Fruit fly (Drosophila melanogaster) whole organism, adult: Measurements from ENCODE around the gene CG42366.

ENCODE experiments used
- CG11617 ChIP-seq: fragments of 200-800 bp; sonication (Bioruptor generic); optimal IDR thresholded peaks from 2 replicates; lab custom pipeline; 2017; ENCODE audit warnings: mild to moderate bottlenecking, missing biosample characterization, missing genetic modification reagents, missing genetic modification characterization
- CG12768 ChIP-seq: fragments of 200-800 bp; sonication (Bioruptor generic); optimal IDR thresholded peaks from 2 replicates; lab custom pipeline; 2017; ENCODE audit warnings: missing biosample characterization, missing genetic modification characterization, mild to moderate bottlenecking, moderate library complexity, missing genetic modification reagents
- CG14711 ChIP-seq: fragments of 200-800 bp; sonication (Bioruptor generic); optimal IDR thresholded peaks from 2 replicates; lab custom pipeline; 2018; ENCODE audit warnings: missing biosample characterization, mild to moderate bottlenecking, missing genetic modification characterization, moderate library complexity
- CG1620 ChIP-seq: fragments of 200-800 bp; sonication (Bioruptor generic); optimal IDR thresholded peaks from 2 replicates; lab custom pipeline; 2016; ENCODE audit warnings: missing biosample characterization, missing genetic modification characterization
- CG33017 ChIP-seq: fragments of 200-800 bp; sonication (Bioruptor generic); optimal IDR thresholded peaks from 2 replicates; lab custom pipeline; 2018; ENCODE audit warnings: missing biosample characterization, mild to moderate bottlenecking, missing genetic modification characterization, moderate library complexity
- CG5204 ChIP-seq: fragments of 200-800 bp; sonication (Bioruptor generic); optimal IDR thresholded peaks from 2 replicates; lab custom pipeline; 2016; ENCODE audit warnings: missing biosample characterization, missing genetic modification characterization
- CG7045 ChIP-seq: fragments of 200-800 bp; sonication (Bioruptor generic); optimal IDR thresholded peaks from 2 replicates; lab custom pipeline; 2017; ENCODE audit warnings: missing biosample characterization, mild to moderate bottlenecking, missing genetic modification characterization
- CG7101 ChIP-seq: fragments of 200-800 bp; sonication (Bioruptor generic); optimal IDR thresholded peaks from 2 replicates; lab custom pipeline; 2018; ENCODE audit warnings: missing biosample characterization, mild to moderate bottlenecking, missing genetic modification characterization, moderate library complexity
- Clk ChIP-seq: fragments of 200-800 bp; sonication (Bioruptor generic); optimal IDR thresholded peaks from 2 replicates; lab custom pipeline; 2017; ENCODE audit warnings: missing biosample characterization, missing genetic modification characterization
- Crg-1 ChIP-seq: fragments of 200-800 bp; sonication (Bioruptor generic); optimal IDR thresholded peaks from 2 replicates; lab custom pipeline; 2016; ENCODE audit warnings: missing biosample characterization, missing genetic modification characterization
- Hr96 ChIP-seq: fragments of 200-800 bp; sonication (Bioruptor generic); optimal IDR thresholded peaks from 2 replicates; lab custom pipeline; 2016; ENCODE audit warnings: missing biosample characterization, missing genetic modification characterization
- Mnt ChIP-seq: fragments of 200-800 bp; sonication (Bioruptor generic); optimal IDR thresholded peaks from 2 replicates; lab custom pipeline; 2016; ENCODE audit warnings: missing biosample characterization, mild to moderate bottlenecking, missing genetic modification characterization
- bab1 ChIP-seq: fragments of 200-800 bp; sonication (Bioruptor generic); optimal IDR thresholded peaks from 3 replicates; lab custom pipeline; 2019; ENCODE audit warnings: missing biosample characterization, mild to moderate bottlenecking, missing genetic modification characterization, moderate library complexity
- cic ChIP-seq: fragments of 200-800 bp; sonication (Bioruptor generic); optimal IDR thresholded peaks from 2 replicates; lab custom pipeline; 2017; ENCODE audit warnings: missing biosample characterization, mild to moderate bottlenecking, missing genetic modification characterization, moderate library complexity
- cnc ChIP-seq, 2 experiments: fragments of >200 bp; optimal IDR thresholded peaks; 2 replicates each; lab custom pipeline; 2017
- kay ChIP-seq: fragments of 200-800 bp; sonication (Bioruptor generic); peaks from one replicate; lab custom pipeline; 2016; ENCODE audit warnings: missing biosample characterization, missing genetic modification characterization, borderline replicate concordance
- ovo ChIP-seq: fragments of 200-800 bp; sonication (Bioruptor generic); optimal IDR thresholded peaks from 2 replicates; lab custom pipeline; 2016; ENCODE audit warnings: missing biosample characterization, missing genetic modification characterization
- pad ChIP-seq: fragments of 200-800 bp; sonication (Bioruptor generic); optimal IDR thresholded peaks from 3 replicates; lab custom pipeline; 2017; ENCODE audit warnings: missing biosample characterization, missing genetic modification characterization, mild to moderate bottlenecking, moderate library complexity, missing genetic modification reagents
- tj ChIP-seq: fragments of 200-800 bp; sonication (Bioruptor generic); optimal IDR thresholded peaks from 3 replicates; lab custom pipeline; 2017; ENCODE audit warnings: missing biosample characterization, mild to moderate bottlenecking, missing genetic modification characterization, moderate library complexity
- toe ChIP-seq: fragments of 200-800 bp; sonication (Bioruptor generic); optimal IDR thresholded peaks from 2 replicates; lab custom pipeline; 2016; ENCODE audit warnings: missing biosample characterization, missing genetic modification characterization

Gene CG42366

dm6 chr2L:9966983-9967737, 42.2 kb downstream of the CG42366 start, which contains the start of the genes Dref and RpL13:
TSS of gene Dref (minus strand) at chr2L:9967229.
TSS of gene RpL13 (plus strand) at chr2L:9967313.
- TF ChIP-seq Clk (GFP tag; lab: Kevin White, UChicago) (peak; percentile 76), CG1620 (GFP tag; lab: Kevin White, UChicago) (peak; percentile 84), CG5204 (no peak), CG11617 (GFP tag; lab: Kevin White, UChicago) (peak; percentile 97), cic (peak; percentile 80), Crg-1 (GFP tag; lab: Kevin White, UChicago) (peak; percentile 89), tj (GFP tag; lab: Kevin White, UChicago) (peak; percentile 79), Hr96 (GFP tag; lab: Kevin White, UChicago) (peak; percentile 96), ovo (GFP tag; lab: Kevin White, UChicago) (peak; percentile 92), CG7045 (GFP tag; lab: Kevin White, UChicago) (peak; percentile 93), pad (GFP tag; lab: Kevin White, UChicago) (peak; percentile 82), CG12768 (GFP tag; lab: Kevin White, UChicago) (peak; percentile 94), cnc (optimal IDR thresholded peaks at IDR 0.05; lab: Kevin White, UChicago) (no peak), bab1 (peak; percentile 94), CG7101 (tag; lab: Kevin White, UChicago) (peak; percentile 95), CG33017 (tag; lab: Kevin White, UChicago) (peak; percentile 91), CG14711 (tag; lab: Kevin White, UChicago) (peak; percentile 99), kay (GFP tag; lab: Kevin White, UChicago) (no peak), Mnt (GFP tag; lab: Kevin White, UChicago) (peak; percentile 96), toe (GFP tag; lab: Kevin White, UChicago) (peak; percentile 92)

- TF ChIP-seq cnc (optimal IDR thresholded peaks at IDR 0.05; lab: Kevin White, UChicago) (no peak), Hr96 (GFP tag; lab: Kevin White, UChicago) (no peak), CG7045 (GFP tag; lab: Kevin White, UChicago) (no peak), CG14711 (tag; lab: Kevin White, UChicago) (no peak), CG1620 (GFP tag; lab: Kevin White, UChicago) (no peak), Clk (GFP tag; lab: Kevin White, UChicago) (no peak), bab1 (no peak), CG5204 (no peak), CG11617 (GFP tag; lab: Kevin White, UChicago) (no peak), CG12768 (GFP tag; lab: Kevin White, UChicago) (no peak), ovo (GFP tag; lab: Kevin White, UChicago) (no peak), cic (no peak), pad (GFP tag; lab: Kevin White, UChicago) (no peak), CG7101 (tag; lab: Kevin White, UChicago) (no peak), kay (GFP tag; lab: Kevin White, UChicago) (no peak), Mnt (GFP tag; lab: Kevin White, UChicago) (no peak), CG33017 (tag; lab: Kevin White, UChicago) (no peak), tj (GFP tag; lab: Kevin White, UChicago) (no peak)
Measured at dm6 chr2L:9968201-9968727, 43.3 kb downstream of the CG42366 start.

dm6 chr2L:9972624-9973023, 47.7 kb downstream of the CG42366 start:
- TF ChIP-seq pad (GFP tag; lab: Kevin White, UChicago): no peak
- no peak for TF ChIP-seq ovo (GFP tag; lab: Kevin White, UChicago)
